Fruit fly (Drosophila melanogaster) whole organism, embryonic: ENCODE data around the gene CG11454.

Experiments used
- ATbp ChIP-seq: fragments of 200-800 bp; sonication (Bioruptor generic); optimal IDR thresholded peaks from 2 replicates; lab custom pipeline; 2017; ENCODE audit warnings: missing biosample characterization, mild to moderate bottlenecking, missing genetic modification characterization, missing genetic modification reagents
- Ada2b ChIP-seq: fragments of 200-800 bp; sonication (Bioruptor generic); IDR thresholded peaks from 2 replicates; pipeline ENCODE4 v1.3.6; 2022; ENCODE audit warnings: missing biosample characterization, missing genetic modification characterization
- Awh ChIP-seq: fragments of 200-800 bp; sonication (Bioruptor generic); IDR thresholded peaks from 2 replicates; pipeline ENCODE4, ENCODE4 v1.3.6; 2022; ENCODE audit warnings: missing biosample characterization, missing genetic modification characterization
- CG10366 ChIP-seq: fragments of 200-800 bp; sonication (Bioruptor generic); IDR thresholded peaks from 2 replicates; pipeline ENCODE4 v1.3.6; 2022; ENCODE audit warnings: missing biosample characterization, missing genetic modification characterization
- CG10543 ChIP-seq: fragments of 200-800 bp; sonication (Bioruptor generic); optimal IDR thresholded peaks from 3 replicates; lab custom pipeline; 2017; ENCODE audit warnings: missing biosample characterization, mild to moderate bottlenecking, missing genetic modification characterization, moderate library complexity
- CG10654 ChIP-seq: fragments of 200-800 bp; sonication (Bioruptor generic); optimal IDR thresholded peaks from 2 replicates; lab custom pipeline; 2016; ENCODE audit warnings: missing biosample characterization, missing genetic modification characterization
- CG11504 ChIP-seq: fragments of 200-800 bp; sonication (Bioruptor generic); optimal IDR thresholded peaks from 3 replicates; lab custom pipeline; 2019; ENCODE audit warnings: missing biosample characterization, mild to moderate bottlenecking, missing genetic modification characterization, moderate library complexity
- CG11695 ChIP-seq: fragments of 200-800 bp; sonication (Bioruptor generic); IDR thresholded peaks from 3 replicates; pipeline ENCODE4 v1.3.6; 2022; ENCODE audit warnings: missing biosample characterization, missing genetic modification characterization
- CG11723 ChIP-seq: fragments of 200-800 bp; sonication (Bioruptor generic); optimal IDR thresholded peaks from 2 replicates; lab custom pipeline; 2017; ENCODE audit warnings: missing biosample characterization, mild to moderate bottlenecking, missing genetic modification characterization
- CG13296 ChIP-seq: fragments of 200-800 bp; sonication (Bioruptor generic); optimal IDR thresholded peaks from 3 replicates; lab custom pipeline; 2018; ENCODE audit warnings: missing biosample characterization, mild to moderate bottlenecking, missing genetic modification characterization
- CG13624 ChIP-seq: fragments of 200-800 bp; sonication (Bioruptor generic); optimal IDR thresholded peaks from 2 replicates; lab custom pipeline; 2016; ENCODE audit warnings: missing biosample characterization, missing genetic modification characterization
- CG1603 ChIP-seq: fragments of 200-800 bp; sonication (Bioruptor generic); optimal IDR thresholded peaks from 2 replicates; lab custom pipeline; 2019; ENCODE audit warnings: missing biosample characterization, mild to moderate bottlenecking, missing genetic modification characterization, moderate library complexity
- CG17359 ChIP-seq: fragments of 200-800 bp; sonication (Bioruptor generic); optimal IDR thresholded peaks from 3 replicates; lab custom pipeline; 2018; ENCODE audit warnings: missing biosample characterization, mild to moderate bottlenecking, missing genetic modification characterization, moderate library complexity
- CG17829 ChIP-seq: fragments of 200-800 bp; optimal IDR thresholded peaks from 2 replicates; lab custom pipeline; 2019; ENCODE audit warnings: missing biosample characterization, mild to moderate bottlenecking, missing genetic modification characterization, moderate library complexity
- CG3163 ChIP-seq: fragments of 200-800 bp; sonication (Bioruptor generic); optimal IDR thresholded peaks from 3 replicates; lab custom pipeline; 2016; ENCODE audit warnings: missing biosample characterization, missing genetic modification characterization
- CG6689 ChIP-seq: fragments of 200-800 bp; sonication (Bioruptor generic); IDR thresholded peaks from 2 replicates; pipeline ENCODE4 v1.3.6; 2022; ENCODE audit warnings: missing biosample characterization, missing genetic modification characterization
- CG6854 ChIP-seq: fragments of 200-800 bp; sonication (Bioruptor generic); optimal IDR thresholded peaks from 3 replicates; lab custom pipeline; 2017; ENCODE audit warnings: missing biosample characterization, mild to moderate bottlenecking, missing genetic modification characterization
- CG7372 ChIP-seq: fragments of 200-800 bp; sonication (Bioruptor generic); IDR thresholded peaks from 2 replicates; pipeline ENCODE4 v1.3.6; 2022; ENCODE audit warnings: missing biosample characterization, missing genetic modification characterization
- CG8924 ChIP-seq: fragments of 200-800 bp; optimal IDR thresholded peaks from 3 replicates; lab custom pipeline; 2019; ENCODE audit warnings: missing biosample characterization, mild to moderate bottlenecking, missing genetic modification characterization, moderate library complexity
- CG8944 ChIP-seq: fragments of 200-800 bp; sonication (Bioruptor generic); optimal IDR thresholded peaks from 3 replicates; lab custom pipeline; 2016; ENCODE audit warnings: missing biosample characterization, missing genetic modification characterization
- CG9609 ChIP-seq: fragments of 200-800 bp; sonication (Bioruptor generic); optimal IDR thresholded peaks from 3 replicates; lab custom pipeline; 2016; ENCODE audit warnings: missing biosample characterization, missing genetic modification characterization
- CG9797 ChIP-seq: fragments of 200-800 bp; sonication (Bioruptor generic); optimal IDR thresholded peaks from 3 replicates; lab custom pipeline; 2018; ENCODE audit warnings: missing biosample characterization, mild to moderate bottlenecking, missing genetic modification characterization
- CoRest ChIP-seq: fragments of 200-800 bp; sonication (Bioruptor generic); optimal IDR thresholded peaks from 3 replicates; lab custom pipeline; 2018; ENCODE audit warnings: missing biosample characterization, mild to moderate bottlenecking, missing genetic modification characterization, moderate library complexity
- Dip2 ChIP-seq: fragments of 200-800 bp; sonication (Bioruptor generic); IDR thresholded peaks from 2 replicates; pipeline ENCODE4 v1.3.6; 2022; ENCODE audit warnings: missing biosample characterization, missing genetic modification characterization
- Dll ChIP-seq: fragments of 200-800 bp; sonication (Bioruptor generic); IDR thresholded peaks from 4 replicates; pipeline ENCODE4 v1.3.6; 2022; ENCODE audit warnings: missing biosample characterization, missing genetic modification characterization; ENCODE audit not compliant: partially characterized antibody
- Ets97D ChIP-seq: fragments of 200-800 bp; sonication (Bioruptor generic); optimal IDR thresholded peaks from 3 replicates; lab custom pipeline; 2016; ENCODE audit warnings: missing biosample characterization, missing genetic modification characterization
- Fer3 ChIP-seq: fragments of 200-800 bp; sonication (Bioruptor generic); optimal IDR thresholded peaks from 2 replicates; lab custom pipeline; 2018; ENCODE audit warnings: missing biosample characterization, mild to moderate bottlenecking, missing genetic modification characterization, moderate library complexity
- Hr78 ChIP-seq, 2 experiments: fragments of 200-800 bp in 1 of 2; fragments of >200 bp in 1 of 2; sonication (Bioruptor generic) in 1 of 2; optimal IDR thresholded peaks; 2 replicates each; lab custom pipeline; 2017 to 2019; ENCODE audit warnings: missing biosample characterization in 2 of 2, missing genetic modification characterization in 2 of 2, mild to moderate bottlenecking in 1 of 2, moderate library complexity in 1 of 2
- PHDP ChIP-seq: fragments of 200-800 bp; sonication (Bioruptor generic); optimal IDR thresholded peaks from 3 replicates; lab custom pipeline; 2018; ENCODE audit warnings: missing biosample characterization, mild to moderate bottlenecking, missing genetic modification characterization, moderate library complexity
- Sox100B ChIP-seq: fragments of 200-800 bp; sonication (Bioruptor generic); optimal IDR thresholded peaks from 3 replicates; lab custom pipeline; 2018; ENCODE audit warnings: missing biosample characterization, mild to moderate bottlenecking, missing genetic modification characterization
- TFAM ChIP-seq: fragments of 200-800 bp; sonication (Bioruptor generic); optimal IDR thresholded peaks from 2 replicates; lab custom pipeline; 2017; ENCODE audit warnings: missing biosample characterization, missing genetic modification characterization, inconsistent platforms
- YL-1 ChIP-seq: fragments of 200-800 bp; sonication (Bioruptor generic); optimal IDR thresholded peaks from 3 replicates; lab custom pipeline; 2017; ENCODE audit warnings: missing biosample characterization, mild to moderate bottlenecking, missing genetic modification characterization
- bbx ChIP-seq: fragments of 200-800 bp; sonication (Bioruptor generic); IDR thresholded peaks from 2 replicates; pipeline ENCODE4 v1.3.6; 2022; ENCODE audit warnings: missing biosample characterization, missing genetic modification characterization; ENCODE audit not compliant: partially characterized antibody
- bigmax ChIP-seq: fragments of 200-800 bp; sonication (Bioruptor generic); optimal IDR thresholded peaks from 2 replicates; lab custom pipeline; 2018; ENCODE audit warnings: missing biosample characterization, mild to moderate bottlenecking, missing genetic modification characterization
- da ChIP-seq: fragments of 200-800 bp; sonication (Bioruptor generic); optimal IDR thresholded peaks from 2 replicates; lab custom pipeline; 2016; ENCODE audit warnings: missing biosample characterization, missing genetic modification characterization
- danr ChIP-seq: fragments of 200-800 bp; sonication (Bioruptor generic); IDR thresholded peaks from 2 replicates; pipeline ENCODE4 v1.3.6; 2022; ENCODE audit warnings: missing biosample characterization, missing genetic modification characterization
- grau ChIP-seq: fragments of 200-800 bp; optimal IDR thresholded peaks from 3 replicates; lab custom pipeline; 2019; ENCODE audit warnings: missing biosample characterization, mild to moderate bottlenecking, missing genetic modification characterization, moderate library complexity
- hb ChIP-seq: fragments of 200-800 bp; sonication (Bioruptor generic); IDR thresholded peaks from 3 replicates; pipeline ENCODE4 v1.3.6; 2022; ENCODE audit warnings: missing biosample characterization, missing genetic modification characterization; ENCODE audit not compliant: partially characterized antibody
- insv ChIP-seq, 2 experiments: fragments of 200-800 bp; sonication (Bioruptor generic); optimal IDR thresholded peaks; 3 replicates each; lab custom pipeline; 2016 to 2018; ENCODE audit warnings: missing biosample characterization in 2 of 2, missing genetic modification characterization in 2 of 2
- inv ChIP-seq: fragments of 200-800 bp; sonication (Bioruptor generic); IDR thresholded peaks from 2 replicates; pipeline ENCODE4 v1.3.6; 2022; ENCODE audit warnings: missing biosample characterization, missing genetic modification characterization; ENCODE audit not compliant: partially characterized antibody
- jing ChIP-seq: fragments of 200-800 bp; sonication (Bioruptor generic); optimal IDR thresholded peaks from 2 replicates; lab custom pipeline; 2018; ENCODE audit warnings: missing biosample characterization, mild to moderate bottlenecking, missing genetic modification characterization
- mirr ChIP-seq: fragments of 200-800 bp; sonication (Bioruptor generic); optimal IDR thresholded peaks from 3 replicates; lab custom pipeline; 2018; ENCODE audit warnings: missing biosample characterization, mild to moderate bottlenecking, missing genetic modification characterization
- nerfin-1 ChIP-seq: fragments of 200-800 bp; sonication (Bioruptor generic); optimal IDR thresholded peaks from 3 replicates; lab custom pipeline; 2019; ENCODE audit warnings: missing biosample characterization, mild to moderate bottlenecking, missing genetic modification characterization, moderate library complexity
- phol ChIP-seq: fragments of 200-800 bp; sonication (Bioruptor generic); optimal IDR thresholded peaks from 3 replicates; lab custom pipeline; 2018; ENCODE audit warnings: missing biosample characterization, mild to moderate bottlenecking, missing genetic modification characterization, moderate library complexity
- scrt ChIP-seq: fragments of 200-800 bp; sonication (Bioruptor generic); optimal IDR thresholded peaks from 2 replicates; lab custom pipeline; 2018; ENCODE audit warnings: missing biosample characterization, mild to moderate bottlenecking, missing genetic modification characterization, moderate library complexity
- shn ChIP-seq: fragments of 200-800 bp; sonication (Bioruptor generic); optimal IDR thresholded peaks from 3 replicates; lab custom pipeline; 2016; ENCODE audit warnings: missing biosample characterization, missing genetic modification characterization
- tap ChIP-seq: fragments of 200-800 bp; optimal IDR thresholded peaks from 3 replicates; lab custom pipeline; 2019; ENCODE audit warnings: missing biosample characterization, mild to moderate bottlenecking, missing genetic modification characterization, moderate library complexity
- usp ChIP-seq: fragments of >200 bp; optimal IDR thresholded peaks from 2 replicates; lab custom pipeline; 2017; ENCODE audit warnings: missing biosample characterization, missing genetic modification characterization

Gene CG11454

dm6 chr2L:107476-108436 lies 35.4 kb upstream of the CG11454 start (continued):
- TF ChIP-seq CG1603 (tag; lab: Kevin White, UChicago) (peak; percentile 34), da (GFP tag; lab: Kevin White, UChicago) (no peak), Ets97D (GFP tag; lab: Kevin White, UChicago) (peak; percentile 24), CG10366 (GFP tag; lab: Robert Waterston, UW) (no peak), Hr78 (GFP tag; optimal IDR thresholded peaks at IDR 0.05; lab: Kevin White, UChicago) (no peak), inv (GFP tag; lab: Robert Waterston, UW) (peak; percentile 29), insv (GFP tag; optimal IDR thresholded peaks at IDR 0.05; lab: Kevin White, UChicago) (no peak), mirr (GFP tag; lab: Kevin White, UChicago) (peak; percentile 81), CG11695 (GFP tag; lab: Robert Waterston, UW) (peak; percentile 87), Awh (GFP tag; lab: Robert Waterston, UW) (no peak), Sox100B (GFP tag; lab: Kevin White, UChicago) (no peak), phol (tag; lab: Kevin White, UChicago) (no peak), bbx (GFP tag; lab: Robert Waterston, UW) (peak; percentile 43; the same call in 1 of the 2 replicates), Ada2b (GFP tag; lab: Robert Waterston, UW) (no peak), YL-1 (GFP tag; lab: Kevin White, UChicago) (peak; percentile 44), CG17829 (tag; lab: Kevin White, UChicago) (peak; percentile 7), Dip2 (GFP tag; lab: Robert Waterston, UW) (no peak), tap (tag; lab: Kevin White, UChicago) (no peak), usp (GFP tag; lab: Kevin White, UChicago) (no peak), CoRest (tag; lab: Kevin White, UChicago) (no peak), scrt (GFP tag; lab: Kevin White, UChicago) (no peak), CG7372 (GFP tag; lab: Robert Waterston, UW) (no peak), Dll (GFP tag; lab: Robert Waterston, UW) (peak; percentile 53; the same call in 3 of the 4 replicates), CG3163 (GFP tag; lab: Kevin White, UChicago) (peak; percentile 98), grau (tag; lab: Kevin White, UChicago) (peak; percentile 35), TFAM (GFP tag; lab: Kevin White, UChicago) (no peak), CG13296 (peak; percentile 64), bigmax (no peak), CG13624 (GFP tag; lab: Kevin White, UChicago) (peak; percentile 33), danr (no peak), CG11504 (tag; lab: Kevin White, UChicago) (no peak), CG8944 (GFP tag; lab: Kevin White, UChicago) (no peak), CG10543 (peak; percentile 76), CG17359 (tag; lab: Kevin White, UChicago) (no peak), CG10654 (no peak), ATbp (no peak), CG8924 (peak; percentile 43), nerfin-1 (tag; lab: Kevin White, UChicago) (peak; percentile 2), PHDP (tag; lab: Kevin White, UChicago) (peak; percentile 7), hb (GFP tag; lab: Robert Waterston, UW) (no peak), CG6854 (GFP tag; lab: Kevin White, UChicago) (peak; percentile 64), CG6689 (GFP tag; lab: Robert Waterston, UW) (no peak), Fer3 (tag; lab: Kevin White, UChicago) (no peak), jing (no peak), CG11723 (GFP tag; lab: Kevin White, UChicago) (no peak), CG9609 (GFP tag; lab: Kevin White, UChicago) (no peak), CG9797 (GFP tag; lab: Kevin White, UChicago) (peak; percentile 38), shn (GFP tag; lab: Kevin White, UChicago) (no peak)
